Worm (Caenorhabditis elegans) whole organism, midembryonic: ENCODE measurements around the gene Y17G7B.23.

Experiments used
- T22C8.4 ChIP-seq: fragments of 200-800 bp; sonication (Bioruptor generic); IDR thresholded peaks from 2 replicates; pipeline ENCODE4 v1.3.6; 2022; ENCODE audit warnings: missing genetic modification characterization, missing compliant biosample characterization
- cog-1 ChIP-seq: sonication (generic microtip); optimal IDR thresholded peaks from 2 replicates; lab custom pipeline; 2016; ENCODE audit warnings: missing genetic modification characterization, missing compliant biosample characterization
- flt-1 ChIP-seq: fragments of 200-800 bp; sonication (Bioruptor generic); IDR thresholded peaks from 2 replicates; pipeline ENCODE4 v1.3.6; 2022; ENCODE audit warnings: missing genetic modification characterization, missing compliant biosample characterization
- klf-2 ChIP-seq: fragments of 200-800 bp; sonication (Bioruptor generic); conservative IDR thresholded peaks from 2 replicates; pipeline ENCODE4 v1.3.6; 2022; ENCODE audit warnings: missing genetic modification reagents, missing genetic modification characterization, missing compliant biosample characterization
- med-1 ChIP-seq: sonication (generic microtip); optimal IDR thresholded peaks from 2 replicates; lab custom pipeline; 2017; ENCODE audit warnings: missing genetic modification characterization, mild to moderate bottlenecking, missing compliant biosample characterization, antibody characterized with exemption, missing genetic modification reagents; ENCODE audit not compliant: insufficient read depth
- ref-1 ChIP-seq: fragments of 200-800 bp; sonication (Bioruptor generic); conservative IDR thresholded peaks from 2 replicates; pipeline ENCODE4 v1.3.6; 2022; ENCODE audit warnings: missing genetic modification reagents, missing genetic modification characterization, missing compliant biosample characterization
- tab-1 ChIP-seq: fragments of 200-800 bp; sonication (Bioruptor generic); IDR thresholded peaks from 2 replicates; pipeline ENCODE4 v1.3.6; 2022; ENCODE audit warnings: missing genetic modification characterization, missing compliant biosample characterization
- ztf-23 ChIP-seq: fragments of 200-800 bp; sonication (Bioruptor generic); IDR thresholded peaks from 2 replicates; pipeline ENCODE4 v1.3.6; 2022; ENCODE audit warnings: missing genetic modification reagents, missing genetic modification characterization, missing compliant biosample characterization
- ztf-29 ChIP-seq: fragments of 200-800 bp; sonication (Bioruptor generic); IDR thresholded peaks from 2 replicates; pipeline ENCODE4 v1.3.6; 2022; ENCODE audit warnings: missing genetic modification reagents, missing genetic modification characterization, missing compliant biosample characterization

- no peak for TF ChIP-seq ztf-29 (GFP tag; lab: Robert Waterston, UW)
- no peak for TF ChIP-seq ref-1 (GFP tag; lab: Robert Waterston, UW)
- TF ChIP-seq ztf-23 (GFP tag; lab: Robert Waterston, UW): no peak
- TF ChIP-seq tab-1 (GFP tag; lab: Robert Waterston, UW): no peak
- TF ChIP-seq med-1: no peak
- no peak for TF ChIP-seq T22C8.4 (GFP tag; lab: Robert Waterston, UW)
- TF ChIP-seq flt-1 (GFP tag; lab: Robert Waterston, UW): no peak
- no peak for TF ChIP-seq cog-1 (tag; lab: Kevin White, UChicago)
- no peak for TF ChIP-seq klf-2 (GFP tag; lab: Robert Waterston, UW)
Observed at ce11 chrII:12039039-12039438, 40.0 kb downstream of the Y17G7B.23 start, which contains the start of gene tpi-1.
